Fruit fly (Drosophila melanogaster) whole organism, embryonic: ENCODE results near the gene CG15308.

Experiments used
- CG10321 ChIP-seq: fragments of 200-800 bp; sonication (Bioruptor generic); IDR thresholded peaks from 2 replicates; pipeline ENCODE4 v1.3.6; 2022; ENCODE audit warnings: missing biosample characterization, missing genetic modification characterization
- CG10366 ChIP-seq: fragments of 200-800 bp; sonication (Bioruptor generic); IDR thresholded peaks from 2 replicates; pipeline ENCODE4 v1.3.6; 2022; ENCODE audit warnings: missing biosample characterization, missing genetic modification characterization
- CG10462 ChIP-seq: fragments of 200-800 bp; sonication (Bioruptor generic); optimal IDR thresholded peaks from 2 replicates; lab custom pipeline; 2016; ENCODE audit warnings: missing biosample characterization, missing genetic modification characterization
- CG10543 ChIP-seq: fragments of 200-800 bp; sonication (Bioruptor generic); optimal IDR thresholded peaks from 3 replicates; lab custom pipeline; 2017; ENCODE audit warnings: missing biosample characterization, mild to moderate bottlenecking, missing genetic modification characterization, moderate library complexity
- CG10565 ChIP-seq: fragments of 200-800 bp; sonication (Bioruptor generic); optimal IDR thresholded peaks from 3 replicates; lab custom pipeline; 2016; ENCODE audit warnings: missing biosample characterization, mild to moderate bottlenecking, missing genetic modification characterization
- CG11696 ChIP-seq: fragments of 200-800 bp; sonication (Bioruptor generic); IDR thresholded peaks from 2 replicates; pipeline ENCODE4 v1.3.6; 2022; ENCODE audit warnings: missing biosample characterization, missing genetic modification characterization
- CG13296 ChIP-seq: fragments of 200-800 bp; sonication (Bioruptor generic); optimal IDR thresholded peaks from 3 replicates; lab custom pipeline; 2018; ENCODE audit warnings: missing biosample characterization, mild to moderate bottlenecking, missing genetic modification characterization
- CG13775 ChIP-seq: fragments of 200-800 bp; sonication (Bioruptor generic); optimal IDR thresholded peaks from 3 replicates; lab custom pipeline; 2017; ENCODE audit warnings: missing biosample characterization, mild to moderate bottlenecking, missing genetic modification characterization
- CG14050 ChIP-seq: fragments of 200-800 bp; sonication (Bioruptor generic); IDR thresholded peaks from 3 replicates; pipeline ENCODE4 v1.3.6; 2022; ENCODE audit warnings: missing biosample characterization, missing genetic modification characterization
- CG1529 ChIP-seq: fragments of 200-800 bp; sonication (Bioruptor generic); optimal IDR thresholded peaks from 3 replicates; lab custom pipeline; 2018; ENCODE audit warnings: missing biosample characterization, missing genetic modification characterization
- CG16815 ChIP-seq: fragments of 200-800 bp; sonication (Bioruptor generic); optimal IDR thresholded peaks from 3 replicates; lab custom pipeline; 2017; ENCODE audit warnings: missing biosample characterization, mild to moderate bottlenecking, missing genetic modification characterization
- CG16863 ChIP-seq: fragments of 200-800 bp; sonication (Bioruptor generic); optimal IDR thresholded peaks from 3 replicates; lab custom pipeline; 2016; ENCODE audit warnings: missing biosample characterization, missing genetic modification characterization
- CG17186 ChIP-seq: fragments of 200-800 bp; sonication (Bioruptor generic); optimal IDR thresholded peaks from 3 replicates; lab custom pipeline; 2017; ENCODE audit warnings: missing biosample characterization, missing genetic modification reagents, missing genetic modification characterization
- CG17385 ChIP-seq: fragments of 200-800 bp; sonication (Bioruptor generic); optimal IDR thresholded peaks from 3 replicates; lab custom pipeline; 2018; ENCODE audit warnings: missing biosample characterization, mild to moderate bottlenecking, missing genetic modification characterization
- CG1832 ChIP-seq: fragments of 200-800 bp; sonication (Bioruptor generic); optimal IDR thresholded peaks from 2 replicates; lab custom pipeline; 2017; ENCODE audit warnings: missing biosample characterization, mild to moderate bottlenecking, missing genetic modification characterization, inconsistent platforms
- CG2129 ChIP-seq: fragments of 200-800 bp; sonication (Bioruptor generic); IDR thresholded peaks from 2 replicates; pipeline ENCODE4 v1.3.6; 2022; ENCODE audit warnings: missing biosample characterization, missing genetic modification characterization; ENCODE audit not compliant: partially characterized antibody
- CG34376 ChIP-seq: fragments of 200-800 bp; sonication (Bioruptor generic); optimal IDR thresholded peaks from 2 replicates; lab custom pipeline; 2018; ENCODE audit warnings: missing biosample characterization, mild to moderate bottlenecking, missing genetic modification characterization
- CG4360 ChIP-seq: fragments of 200-800 bp; sonication (Bioruptor generic); IDR thresholded peaks from 2 replicates; pipeline ENCODE4 v1.3.6; 2022; ENCODE audit warnings: missing biosample characterization, missing genetic modification characterization
- CG6813 ChIP-seq: fragments of 200-800 bp; sonication (Bioruptor generic); optimal IDR thresholded peaks from 2 replicates; lab custom pipeline; 2017; ENCODE audit warnings: missing biosample characterization, missing genetic modification characterization, mild to moderate bottlenecking, moderate library complexity, missing genetic modification reagents
- CG7271 ChIP-seq: fragments of 200-800 bp; sonication (Bioruptor generic); optimal IDR thresholded peaks from 2 replicates; lab custom pipeline; 2018; ENCODE audit warnings: missing biosample characterization, mild to moderate bottlenecking, missing genetic modification characterization, moderate library complexity
- CG8944 ChIP-seq: fragments of 200-800 bp; sonication (Bioruptor generic); optimal IDR thresholded peaks from 3 replicates; lab custom pipeline; 2016; ENCODE audit warnings: missing biosample characterization, missing genetic modification characterization
- CrebB ChIP-seq: fragments of 200-800 bp; sonication (Bioruptor generic); optimal IDR thresholded peaks from 3 replicates; lab custom pipeline; 2018; ENCODE audit warnings: missing biosample characterization, mild to moderate bottlenecking, missing genetic modification characterization
- Dip3 ChIP-seq: fragments of 200-800 bp; sonication (Bioruptor generic); optimal IDR thresholded peaks from 3 replicates; lab custom pipeline; 2016; ENCODE audit warnings: missing biosample characterization, missing genetic modification characterization
- H2.0 ChIP-seq: fragments of 200-800 bp; sonication (Bioruptor generic); IDR thresholded peaks from 2 replicates; pipeline ENCODE4 v1.3.6; 2022; ENCODE audit warnings: missing biosample characterization, missing genetic modification characterization
- HLHmδ ChIP-seq: fragments of 200-800 bp; sonication (Bioruptor generic); optimal IDR thresholded peaks from 2 replicates; lab custom pipeline; 2018; ENCODE audit warnings: missing biosample characterization, mild to moderate bottlenecking, missing genetic modification characterization, moderate library complexity
- Sox100B ChIP-seq: fragments of 200-800 bp; sonication (Bioruptor generic); optimal IDR thresholded peaks from 3 replicates; lab custom pipeline; 2018; ENCODE audit warnings: missing biosample characterization, mild to moderate bottlenecking, missing genetic modification characterization
- Sry-δ ChIP-seq: fragments of 200-800 bp; sonication (Bioruptor generic); optimal IDR thresholded peaks from 2 replicates; lab custom pipeline; 2016; ENCODE audit warnings: missing biosample characterization, missing genetic modification characterization
- al ChIP-seq: fragments of 200-800 bp; sonication (Bioruptor generic); IDR thresholded peaks from 2 replicates; pipeline ENCODE4 v1.3.6; 2022; ENCODE audit warnings: missing biosample characterization, missing genetic modification characterization
- ap ChIP-seq: fragments of 200-800 bp; sonication (Bioruptor generic); IDR thresholded peaks from 2 replicates; pipeline ENCODE4 v1.3.6; 2022; ENCODE audit warnings: missing biosample characterization, missing genetic modification characterization
- bsh ChIP-seq, 2 experiments: fragments of 200-800 bp; sonication (Bioruptor generic); optimal IDR thresholded peaks; 2 replicates each; lab custom pipeline; 2017 to 2018; ENCODE audit warnings: mild to moderate bottlenecking in 2 of 2, missing biosample characterization in 2 of 2, missing genetic modification characterization in 2 of 2, moderate library complexity in 1 of 2
- cato ChIP-seq: fragments of 200-800 bp; sonication (Bioruptor generic); optimal IDR thresholded peaks from 2 replicates; lab custom pipeline; 2016; ENCODE audit warnings: missing biosample characterization, missing genetic modification characterization, borderline replicate concordance
- dm ChIP-seq: fragments of 200-800 bp; sonication (Bioruptor generic); optimal IDR thresholded peaks from 3 replicates; lab custom pipeline; 2016; ENCODE audit warnings: missing biosample characterization, missing genetic modification characterization
- ems ChIP-seq: fragments of 200-800 bp; sonication (Bioruptor generic); optimal IDR thresholded peaks from 3 replicates; lab custom pipeline; 2016; ENCODE audit warnings: missing biosample characterization, missing genetic modification characterization
- eve ChIP-seq, 2 experiments: fragments of >200 bp; optimal IDR thresholded peaks; 2 replicates each; lab custom pipeline; 2017; ENCODE audit warnings: missing biosample characterization in 2 of 2, missing genetic modification characterization in 2 of 2
- gcm2 ChIP-seq: fragments of 200-800 bp; sonication (Bioruptor generic); optimal IDR thresholded peaks from 2 replicates; lab custom pipeline; 2016; ENCODE audit warnings: missing biosample characterization, missing genetic modification characterization
- jing ChIP-seq: fragments of 200-800 bp; sonication (Bioruptor generic); optimal IDR thresholded peaks from 2 replicates; lab custom pipeline; 2018; ENCODE audit warnings: missing biosample characterization, mild to moderate bottlenecking, missing genetic modification characterization
- lmd ChIP-seq: fragments of 200-800 bp; sonication (Bioruptor generic); IDR thresholded peaks from 2 replicates; pipeline ENCODE4 v1.3.6; 2022; ENCODE audit warnings: missing biosample characterization, missing genetic modification characterization
- maf-S ChIP-seq: fragments of 200-800 bp; sonication (Bioruptor generic); optimal IDR thresholded peaks from 2 replicates; lab custom pipeline; 2016; ENCODE audit warnings: missing biosample characterization, missing genetic modification characterization
- mld ChIP-seq: fragments of 200-800 bp; sonication (Bioruptor generic); IDR thresholded peaks from 3 replicates; pipeline ENCODE4 v1.3.6; 2022; ENCODE audit warnings: missing biosample characterization, missing genetic modification characterization; ENCODE audit not compliant: partially characterized antibody
- pan ChIP-seq, 4 experiments: fragments of >200 bp in 3 of 4; fragments of 200-800 bp in 1 of 4; sonication (Bioruptor generic) in 1 of 4; optimal IDR thresholded peaks in 3 of 4; IDR thresholded peaks in 1 of 4; 2 replicates each; pipeline versions ENCODE4 v1.3.6 to Lab custom; 2017 to 2022; ENCODE audit warnings: missing biosample characterization in 2 of 4, missing genetic modification characterization in 2 of 4, mixed read lengths in 1 of 4
- peb ChIP-seq: fragments of 200-800 bp; sonication (Bioruptor generic); IDR thresholded peaks from 2 replicates; pipeline ENCODE4 v1.3.6; 2022; ENCODE audit warnings: missing biosample characterization, missing genetic modification characterization
- sim ChIP-seq: fragments of 200-800 bp; sonication (Bioruptor generic); IDR thresholded peaks from 2 replicates; pipeline ENCODE4 v1.3.6; 2022; ENCODE audit warnings: missing biosample characterization, missing genetic modification characterization
- slbo ChIP-seq: fragments of 200-800 bp; sonication (Bioruptor generic); IDR thresholded peaks from 2 replicates; pipeline ENCODE4 v1.3.6; 2022; ENCODE audit warnings: missing biosample characterization, missing genetic modification characterization
- stwl ChIP-seq: fragments of 200-800 bp; sonication (Bioruptor generic); optimal IDR thresholded peaks from 3 replicates; lab custom pipeline; 2018; ENCODE audit warnings: missing biosample characterization, mild to moderate bottlenecking, missing genetic modification characterization, moderate library complexity
- toy ChIP-seq: fragments of 200-800 bp; sonication (Bioruptor generic); IDR thresholded peaks from 2 replicates; pipeline ENCODE4 v1.3.6; 2022; ENCODE audit warnings: missing biosample characterization, missing genetic modification characterization
- tup ChIP-seq: fragments of 200-800 bp; sonication (Bioruptor generic); optimal IDR thresholded peaks from 2 replicates; lab custom pipeline; 2016; ENCODE audit warnings: missing biosample characterization, mild to moderate bottlenecking, missing genetic modification characterization, moderate library complexity
- twi ChIP-seq: fragments of 200-800 bp; optimal IDR thresholded peaks from 2 replicates; lab custom pipeline; 2019; ENCODE audit warnings: missing biosample characterization, mild to moderate bottlenecking, missing genetic modification characterization, moderate library complexity
- unc-4 ChIP-seq: fragments of 200-800 bp; sonication (Bioruptor generic); IDR thresholded peaks from 2 replicates; pipeline ENCODE4 v1.3.6; 2022; ENCODE audit warnings: missing biosample characterization, missing genetic modification characterization; ENCODE audit not compliant: partially characterized antibody
- vvl ChIP-seq: fragments of 200-800 bp; sonication (Bioruptor generic); IDR thresholded peaks from 2 replicates; pipeline ENCODE4 v1.3.6; 2022; ENCODE audit warnings: missing biosample characterization, missing genetic modification characterization

The CG15308 gene

dm6 chrX:10263165-10263956 lies 44.4 kb upstream of the CG15308 start, which contains the start of gene Hk (continued):
- peak; percentile 69 for TF ChIP-seq slbo (GFP tag; lab: Robert Waterston, UW)
- TF ChIP-seq CG4360 (GFP tag; lab: Robert Waterston, UW), result no peak
- no peak for TF ChIP-seq ap (GFP tag; lab: Robert Waterston, UW)
- no peak for TF ChIP-seq mld
- no peak for TF ChIP-seq tup (GFP tag; lab: Kevin White, UChicago)
- TF ChIP-seq pan (optimal IDR thresholded peaks at IDR 0.05; lab: Kevin White, UChicago), result no peak
- TF ChIP-seq pan (GFP tag; optimal IDR thresholded peaks at IDR 0.05 in 1 of 2, IDR thresholded peaks at IDR 0.05 in 1 of 2), result no peak
- no peak for TF ChIP-seq CG10462 (GFP tag; lab: Kevin White, UChicago)
- TF ChIP-seq CG10543 (GFP tag; lab: Kevin White, UChicago), result peak; percentile 32
- 0 out of 2 replicates have a peak, but pooled peaks have one; percentile 37 for TF ChIP-seq CG11696 (GFP tag; lab: Robert Waterston, UW)
- TF ChIP-seq gcm2 (GFP tag; lab: Kevin White, UChicago), result no peak
- TF ChIP-seq vvl (GFP tag; lab: Robert Waterston, UW), result no peak
- no peak for TF ChIP-seq CG2129 (GFP tag; lab: Robert Waterston, UW)
- TF ChIP-seq CG14050 (GFP tag; lab: Robert Waterston, UW), result no peak
- no peak for TF ChIP-seq CG34376 (GFP tag; lab: Kevin White, UChicago)
- no peak for TF ChIP-seq CG13296 (GFP tag; lab: Kevin White, UChicago)
- no peak for TF ChIP-seq jing
- TF ChIP-seq eve (GFP tag; optimal IDR thresholded peaks at IDR 0.05; lab: Kevin White, UChicago), result peak in 1 of 2 experiments; percentile 21
- no peak for TF ChIP-seq CG10565 (GFP tag; lab: Kevin White, UChicago)
- TF ChIP-seq CG10321 (GFP tag; lab: Robert Waterston, UW), result no peak
- peak in 1 of 2 experiments; percentile 73 for TF ChIP-seq bsh (GFP tag; optimal IDR thresholded peaks at IDR 0.05; lab: Kevin White, UChicago)
- no peak for TF ChIP-seq sim (GFP tag; lab: Robert Waterston, UW)
- TF ChIP-seq twi (tag; lab: Kevin White, UChicago), result no peak
- TF ChIP-seq unc-4 (GFP tag; lab: Robert Waterston, UW), result no peak
- no peak for TF ChIP-seq CG1832 (GFP tag; lab: Kevin White, UChicago)
- no peak for TF ChIP-seq dm (GFP tag; lab: Kevin White, UChicago)
- TF ChIP-seq H2.0 (GFP tag; lab: Robert Waterston, UW), result no peak
- no peak for TF ChIP-seq cato (GFP tag; lab: Kevin White, UChicago)
- TF ChIP-seq CG6813 (GFP tag; lab: Kevin White, UChicago), result no peak
- no peak for TF ChIP-seq CG1529 (GFP tag; lab: Kevin White, UChicago)
- peak; percentile 55 for TF ChIP-seq CG13775 (GFP tag; lab: Kevin White, UChicago)
- TF ChIP-seq CG7271, result no peak
- peak; percentile 41 for TF ChIP-seq Dip3 (GFP tag; lab: Kevin White, UChicago)
- peak; percentile 29; the same call in 1 of the 2 replicates for TF ChIP-seq al (GFP tag; lab: Robert Waterston, UW)
- TF ChIP-seq CG16863, result no peak
- TF ChIP-seq peb (GFP tag; lab: Robert Waterston, UW), result no peak
- TF ChIP-seq ems, result no peak
- peak; percentile 35 for TF ChIP-seq CG10366
- no peak for TF ChIP-seq Sry-δ
- TF ChIP-seq CG17186 (GFP tag; lab: Kevin White, UChicago), result no peak
- no peak for TF ChIP-seq CrebB (tag; lab: Kevin White, UChicago)
- no peak; the same call in 1 of the 2 replicates for TF ChIP-seq lmd (GFP tag; lab: Robert Waterston, UW)
- TF ChIP-seq HLHmδ (GFP tag; lab: Kevin White, UChicago), result no peak
- TF ChIP-seq Sox100B (GFP tag; lab: Kevin White, UChicago), result no peak
- no peak for TF ChIP-seq stwl (tag; lab: Kevin White, UChicago)
- TF ChIP-seq CG17385 (GFP tag; lab: Kevin White, UChicago), result peak; percentile 7
- TF ChIP-seq toy (GFP tag; lab: Robert Waterston, UW), result no peak
- TF ChIP-seq CG8944 (GFP tag; lab: Kevin White, UChicago), result no peak
- peak; percentile 56 for TF ChIP-seq maf-S (GFP tag; lab: Kevin White, UChicago)
- no peak for TF ChIP-seq CG16815 (GFP tag; lab: Kevin White, UChicago)
